Fruit fly (Drosophila melanogaster) whole organism, embryonic: ENCODE measurements around the gene CG34338.

ENCODE experiments used
- B-H1 ChIP-seq: fragments of 200-800 bp; sonication (Bioruptor generic); IDR thresholded peaks from 3 replicates; pipeline ENCODE4 v1.3.6; 2022; ENCODE audit warnings: missing biosample characterization, missing genetic modification characterization
- B-H2 ChIP-seq: fragments of 200-800 bp; sonication (Bioruptor generic); optimal IDR thresholded peaks from 2 replicates; lab custom pipeline; 2018; ENCODE audit warnings: missing biosample characterization, mild to moderate bottlenecking, missing genetic modification characterization
- CG10209 ChIP-seq: fragments of 200-800 bp; sonication (Bioruptor generic); optimal IDR thresholded peaks from 3 replicates; lab custom pipeline; 2017; ENCODE audit warnings: missing biosample characterization, mild to moderate bottlenecking, missing genetic modification characterization, missing genetic modification reagents
- CG11093 ChIP-seq: fragments of 200-800 bp; sonication (Bioruptor generic); IDR thresholded peaks from 3 replicates; pipeline ENCODE4 v1.3.6; 2022; ENCODE audit warnings: missing biosample characterization, missing genetic modification characterization
- CG11247 ChIP-seq: fragments of 200-800 bp; sonication (Bioruptor generic); IDR thresholded peaks from 2 replicates; pipeline ENCODE4 v1.3.6; 2022; ENCODE audit warnings: missing biosample characterization, missing genetic modification characterization
- CG11456 ChIP-seq: fragments of 200-800 bp; sonication (Bioruptor generic); IDR thresholded peaks from 3 replicates; pipeline ENCODE4 v1.3.6; 2022; ENCODE audit warnings: missing biosample characterization, missing genetic modification characterization
- CG12155 ChIP-seq: fragments of 200-800 bp; sonication (Bioruptor generic); optimal IDR thresholded peaks from 3 replicates; lab custom pipeline; 2016; ENCODE audit warnings: missing biosample characterization, missing genetic modification characterization
- CG14441 ChIP-seq: fragments of 200-800 bp; sonication (Bioruptor generic); IDR thresholded peaks from 2 replicates; pipeline ENCODE4 v1.3.6; 2022; ENCODE audit warnings: missing biosample characterization, missing genetic modification characterization
- CG15479 ChIP-seq: fragments of 200-800 bp; sonication (Bioruptor generic); optimal IDR thresholded peaks from 3 replicates; lab custom pipeline; 2019; ENCODE audit warnings: missing biosample characterization, mild to moderate bottlenecking, missing genetic modification characterization, moderate library complexity
- CG15601 ChIP-seq: fragments of 200-800 bp; sonication (Bioruptor generic); optimal IDR thresholded peaks from 3 replicates; lab custom pipeline; 2019; ENCODE audit warnings: missing biosample characterization, mild to moderate bottlenecking, missing genetic modification characterization, moderate library complexity
- CG18011 ChIP-seq: fragments of 200-800 bp; sonication (Bioruptor generic); optimal IDR thresholded peaks from 2 replicates; lab custom pipeline; 2017; ENCODE audit warnings: missing biosample characterization, missing genetic modification characterization, mild to moderate bottlenecking, moderate library complexity, missing genotype
- CG2116 ChIP-seq: fragments of 200-800 bp; sonication (Bioruptor generic); optimal IDR thresholded peaks from 3 replicates; lab custom pipeline; 2018; ENCODE audit warnings: missing biosample characterization, mild to moderate bottlenecking, missing genetic modification characterization
- CG2889 ChIP-seq: fragments of 200-800 bp; sonication (Bioruptor generic); IDR thresholded peaks from 3 replicates; pipeline ENCODE4 v1.3.6; 2022; ENCODE audit warnings: missing biosample characterization, missing genetic modification characterization
- CG30431 ChIP-seq: fragments of 200-800 bp; sonication (Bioruptor generic); optimal IDR thresholded peaks from 2 replicates; lab custom pipeline; 2017; ENCODE audit warnings: missing biosample characterization, missing genetic modification characterization
- CG3726 ChIP-seq: fragments of 200-800 bp; sonication (Bioruptor generic); IDR thresholded peaks from 3 replicates; pipeline ENCODE4, ENCODE4 v1.3.6; 2022; ENCODE audit warnings: missing biosample characterization, missing genetic modification characterization
- CG5180 ChIP-seq: fragments of 200-800 bp; sonication (Bioruptor generic); optimal IDR thresholded peaks from 3 replicates; lab custom pipeline; 2017; ENCODE audit warnings: missing biosample characterization, missing genetic modification characterization, mild to moderate bottlenecking, moderate library complexity, missing genetic modification reagents
- CG7963 ChIP-seq: fragments of 200-800 bp; sonication (Bioruptor generic); IDR thresholded peaks from 3 replicates; pipeline ENCODE4 v1.3.6; 2022; ENCODE audit warnings: missing biosample characterization, missing genetic modification characterization; ENCODE audit not compliant: partially characterized antibody
- CG9727 ChIP-seq: fragments of 200-800 bp; sonication (Bioruptor generic); optimal IDR thresholded peaks from 3 replicates; lab custom pipeline; 2017; ENCODE audit warnings: missing biosample characterization, mild to moderate bottlenecking, missing genetic modification characterization
- Dip3 ChIP-seq: fragments of 200-800 bp; sonication (Bioruptor generic); optimal IDR thresholded peaks from 3 replicates; lab custom pipeline; 2016; ENCODE audit warnings: missing biosample characterization, missing genetic modification characterization
- GATAe ChIP-seq: fragments of 200-800 bp; sonication (Bioruptor generic); conservative IDR thresholded peaks from 2 replicates; pipeline ENCODE4 v1.3.6; 2022; ENCODE audit warnings: missing biosample characterization, missing genetic modification characterization
- Hr39 ChIP-seq: fragments of >200 bp; optimal IDR thresholded peaks from 2 replicates; lab custom pipeline; 2017
- Jarid2 ChIP-seq: fragments of 200-800 bp; sonication (Bioruptor generic); optimal IDR thresholded peaks from 3 replicates; lab custom pipeline; 2017; ENCODE audit warnings: mild to moderate bottlenecking, missing biosample characterization, missing genetic modification reagents, missing genetic modification characterization
- NFAT ChIP-seq: fragments of 200-800 bp; sonication (Bioruptor generic); IDR thresholded peaks from 2 replicates; pipeline ENCODE4 v1.3.6; 2022; ENCODE audit warnings: missing biosample characterization, missing genetic modification characterization
- Usf ChIP-seq: fragments of 200-800 bp; sonication (Bioruptor generic); optimal IDR thresholded peaks from 2 replicates; lab custom pipeline; 2017; ENCODE audit warnings: missing genotype, missing biosample characterization, missing genetic modification characterization
- Vsx1 ChIP-seq: fragments of 200-800 bp; sonication (Bioruptor generic); optimal IDR thresholded peaks from 2 replicates; lab custom pipeline; 2017; ENCODE audit warnings: missing biosample characterization, mild to moderate bottlenecking, missing genetic modification characterization, missing genetic modification reagents
- ab ChIP-seq: fragments of 200-800 bp; sonication (Bioruptor generic); optimal IDR thresholded peaks from 2 replicates; lab custom pipeline; 2016; ENCODE audit warnings: missing biosample characterization, missing genetic modification characterization
- cg ChIP-seq: fragments of 200-800 bp; sonication (Bioruptor generic); optimal IDR thresholded peaks from 3 replicates; lab custom pipeline; 2019; ENCODE audit warnings: missing biosample characterization, mild to moderate bottlenecking, missing genetic modification characterization, moderate library complexity
- crp ChIP-seq, 2 experiments: fragments of 200-800 bp; sonication (Bioruptor generic); optimal IDR thresholded peaks; 2 replicates in 1 of 2; 3 replicates in 1 of 2; lab custom pipeline; 2017; ENCODE audit warnings: missing biosample characterization in 2 of 2, missing genetic modification characterization in 2 of 2, mild to moderate bottlenecking in 1 of 2, moderate library complexity in 1 of 2
- ems ChIP-seq: fragments of 200-800 bp; sonication (Bioruptor generic); optimal IDR thresholded peaks from 3 replicates; lab custom pipeline; 2016; ENCODE audit warnings: missing biosample characterization, missing genetic modification characterization
- ewg ChIP-seq: fragments of 200-800 bp; sonication (Bioruptor generic); optimal IDR thresholded peaks from 3 replicates; lab custom pipeline; 2017; ENCODE audit warnings: mild to moderate bottlenecking, missing biosample characterization, missing genetic modification reagents, missing genetic modification characterization
- eyg ChIP-seq: fragments of 200-800 bp; sonication (Bioruptor generic); optimal IDR thresholded peaks from 3 replicates; lab custom pipeline; 2016; ENCODE audit warnings: missing biosample characterization, missing genetic modification characterization
- fd96Cb ChIP-seq: fragments of 200-800 bp; sonication (Bioruptor generic); optimal IDR thresholded peaks from 2 replicates; lab custom pipeline; 2018; ENCODE audit warnings: missing biosample characterization, mild to moderate bottlenecking, missing genetic modification characterization, moderate library complexity
- gce ChIP-seq: fragments of 200-800 bp; sonication (Bioruptor generic); IDR thresholded peaks from 3 replicates; pipeline ENCODE4 v1.3.6; 2022; ENCODE audit warnings: missing biosample characterization, missing genetic modification characterization
- gcm2 ChIP-seq: fragments of 200-800 bp; sonication (Bioruptor generic); optimal IDR thresholded peaks from 2 replicates; lab custom pipeline; 2016; ENCODE audit warnings: missing biosample characterization, missing genetic modification characterization
- grn ChIP-seq: fragments of 200-800 bp; sonication (Bioruptor generic); optimal IDR thresholded peaks from 3 replicates; lab custom pipeline; 2017; ENCODE audit warnings: missing biosample characterization, missing genetic modification characterization
- ham ChIP-seq: fragments of 200-800 bp; sonication (Bioruptor generic); IDR thresholded peaks from 2 replicates; pipeline ENCODE4 v1.3.6; 2022; ENCODE audit warnings: missing biosample characterization, missing genetic modification characterization
- her ChIP-seq: fragments of 200-800 bp; sonication (Bioruptor generic); optimal IDR thresholded peaks from 2 replicates; lab custom pipeline; 2016; ENCODE audit warnings: missing biosample characterization, missing genetic modification characterization
- kah ChIP-seq: fragments of 200-800 bp; sonication (Bioruptor generic); optimal IDR thresholded peaks from 2 replicates; lab custom pipeline; 2018; ENCODE audit warnings: missing biosample characterization, mild to moderate bottlenecking, missing genetic modification characterization
- lov ChIP-seq, 2 experiments: fragments of 200-800 bp in 1 of 2; fragments of >200 bp in 1 of 2; sonication (Bioruptor generic) in 1 of 2; IDR thresholded peaks in 1 of 2; optimal IDR thresholded peaks in 1 of 2; 2 replicates in 1 of 2; 3 replicates in 1 of 2; pipeline versions ENCODE4 v1.3.6 to Lab custom; 2017 to 2022; ENCODE audit warnings: missing biosample characterization in 1 of 2, missing genetic modification characterization in 1 of 2
- mam ChIP-seq: fragments of 200-800 bp; sonication (Bioruptor generic); optimal IDR thresholded peaks from 3 replicates; lab custom pipeline; 2016; ENCODE audit warnings: missing biosample characterization, missing genetic modification characterization
- onecut ChIP-seq: fragments of 200-800 bp; sonication (Bioruptor generic); IDR thresholded peaks from 2 replicates; pipeline ENCODE4 v1.3.6; 2022; ENCODE audit warnings: missing biosample characterization, missing genetic modification characterization
- sd ChIP-seq: fragments of 200-800 bp; sonication (Bioruptor generic); optimal IDR thresholded peaks from 3 replicates; lab custom pipeline; 2018; ENCODE audit warnings: missing biosample characterization, mild to moderate bottlenecking, missing genetic modification characterization, moderate library complexity
- seq ChIP-seq: fragments of 200-800 bp; sonication (Bioruptor generic); IDR thresholded peaks from 2 replicates; pipeline ENCODE4 v1.3.6; 2022; ENCODE audit warnings: missing biosample characterization, missing genetic modification characterization
- slbo ChIP-seq: fragments of 200-800 bp; sonication (Bioruptor generic); IDR thresholded peaks from 2 replicates; pipeline ENCODE4 v1.3.6; 2022; ENCODE audit warnings: missing biosample characterization, missing genetic modification characterization
- ssp ChIP-seq: fragments of 200-800 bp; sonication (Bioruptor generic); IDR thresholded peaks from 2 replicates; pipeline ENCODE4 v1.3.6; 2022; ENCODE audit warnings: missing biosample characterization, missing genetic modification characterization
- tap ChIP-seq: fragments of 200-800 bp; optimal IDR thresholded peaks from 3 replicates; lab custom pipeline; 2019; ENCODE audit warnings: missing biosample characterization, mild to moderate bottlenecking, missing genetic modification characterization, moderate library complexity
- tll ChIP-seq, 2 experiments: fragments of 200-800 bp in 1 of 2; fragments of >200 bp in 1 of 2; sonication (Bioruptor generic) in 1 of 2; optimal IDR thresholded peaks; 2 replicates each; lab custom pipeline; 2017 to 2019; ENCODE audit warnings: missing biosample characterization in 2 of 2, missing genetic modification characterization in 2 of 2, mild to moderate bottlenecking in 1 of 2, moderate library complexity in 1 of 2
- usp ChIP-seq: fragments of >200 bp; optimal IDR thresholded peaks from 2 replicates; lab custom pipeline; 2017; ENCODE audit warnings: missing biosample characterization, missing genetic modification characterization
- zf30C ChIP-seq: fragments of 200-800 bp; sonication (Bioruptor generic); optimal IDR thresholded peaks from 3 replicates; lab custom pipeline; 2018; ENCODE audit warnings: missing biosample characterization, mild to moderate bottlenecking, missing genetic modification characterization

CG34338 gene

DNA sequence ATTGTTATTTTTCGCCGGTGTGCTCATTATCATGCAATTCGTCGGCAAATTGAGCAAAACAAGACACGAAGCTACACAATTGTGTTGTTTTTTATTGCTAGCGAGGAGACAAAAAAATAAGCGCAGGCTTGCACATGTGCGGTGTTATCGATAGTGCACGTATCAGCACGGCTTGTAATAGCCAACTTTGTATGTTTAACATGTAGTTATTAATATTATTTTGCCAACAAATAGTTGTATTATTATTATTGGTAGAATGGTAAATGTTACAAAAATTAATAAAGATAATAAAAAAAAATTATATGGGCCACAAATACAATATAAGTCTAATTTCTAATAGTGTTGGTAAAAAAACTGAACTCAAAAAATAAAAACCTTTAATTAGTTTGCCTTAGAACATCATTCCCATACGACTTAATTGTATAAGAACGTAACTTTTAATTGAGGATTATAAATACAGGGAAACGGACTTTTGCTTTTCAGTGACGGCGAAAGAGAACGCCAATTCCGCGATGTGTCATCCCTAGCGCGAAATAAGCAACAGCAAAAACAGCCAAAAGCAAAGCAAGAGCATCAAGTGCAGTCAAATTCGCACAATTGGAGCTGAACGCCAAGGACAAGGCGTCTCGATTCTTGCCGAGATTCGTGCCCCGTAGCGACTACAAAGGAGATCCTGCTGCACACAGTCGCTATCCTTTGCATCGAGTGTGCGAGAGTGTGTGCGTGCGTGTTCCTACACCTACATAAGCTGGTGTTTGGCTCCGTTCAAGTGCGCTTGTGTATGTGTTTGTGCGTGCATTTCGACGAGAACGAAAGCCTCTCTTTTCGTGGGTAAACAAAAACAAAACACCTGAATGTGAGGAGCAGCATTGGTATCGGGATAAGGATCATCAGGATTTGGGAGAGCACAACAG, 40.0 kb upstream of the CG34338 start, which contains the start of the genes NELF-B and CG12155 (continued):
- no peak for TF ChIP-seq kah (GFP tag; lab: Kevin White, UChicago)
- no peak for TF ChIP-seq CG18011 (GFP tag; lab: Kevin White, UChicago)
- no peak for TF ChIP-seq Vsx1 (GFP tag; lab: Kevin White, UChicago)
- TF ChIP-seq Jarid2 (GFP tag; lab: Kevin White, UChicago), result no peak
- TF ChIP-seq ab, result no peak
- no peak for TF ChIP-seq B-H2 (GFP tag; lab: Kevin White, UChicago)
- TF ChIP-seq cg, result peak; percentile 81
- TF ChIP-seq tll (GFP tag; optimal IDR thresholded peaks at IDR 0.05; lab: Kevin White, UChicago), result no peak
- TF ChIP-seq CG11456 (GFP tag; lab: Robert Waterston, UW), result peak; percentile 43; the same call in 1 of the 3 replicates
- no peak for TF ChIP-seq CG7963
- no peak for TF ChIP-seq gce (GFP tag; lab: Robert Waterston, UW)
- TF ChIP-seq CG9727 (GFP tag; lab: Kevin White, UChicago), result peak; percentile 70
- no peak for TF ChIP-seq tap (tag; lab: Kevin White, UChicago)
- TF ChIP-seq CG12155 (GFP tag; lab: Kevin White, UChicago), result peak; percentile 84
- TF ChIP-seq onecut (GFP tag; lab: Robert Waterston, UW), result no peak
- no peak for TF ChIP-seq usp (GFP tag; lab: Kevin White, UChicago)
- no peak; the same call in 2 of the 3 replicates for TF ChIP-seq B-H1 (GFP tag; lab: Robert Waterston, UW)
- peak; percentile 45 for TF ChIP-seq ewg (GFP tag; lab: Kevin White, UChicago)
- no peak for TF ChIP-seq CG2889 (GFP tag; lab: Robert Waterston, UW)
- 0 out of 2 replicates have a peak, but pooled peaks have one; percentile 45 for TF ChIP-seq NFAT (GFP tag; lab: Robert Waterston, UW)
- no peak for TF ChIP-seq crp (GFP tag; optimal IDR thresholded peaks at IDR 0.05; lab: Kevin White, UChicago)
- TF ChIP-seq CG30431 (GFP tag; lab: Kevin White, UChicago), result no peak
- no peak for TF ChIP-seq zf30C (GFP tag; lab: Kevin White, UChicago)
- TF ChIP-seq CG15479 (GFP tag; lab: Kevin White, UChicago), result no peak
- no peak for TF ChIP-seq her (GFP tag; lab: Kevin White, UChicago)
- TF ChIP-seq Usf, result peak; percentile 45
- TF ChIP-seq seq (GFP tag; lab: Robert Waterston, UW), result no peak
- no peak for TF ChIP-seq eyg (GFP tag; lab: Kevin White, UChicago)
- TF ChIP-seq grn, result no peak
- TF ChIP-seq fd96Cb (tag; lab: Kevin White, UChicago), result peak; percentile 19
- TF ChIP-seq gcm2 (GFP tag; lab: Kevin White, UChicago), result no peak
- TF ChIP-seq ssp, result no peak
- TF ChIP-seq CG10209, result no peak
- no peak for TF ChIP-seq GATAe (GFP tag; lab: Robert Waterston, UW)
- TF ChIP-seq Dip3 (GFP tag; lab: Kevin White, UChicago), result peak; percentile 30
- TF ChIP-seq ems (GFP tag; lab: Kevin White, UChicago), result no peak
- TF ChIP-seq CG14441, result no peak; the same call in 1 of the 2 replicates
- TF ChIP-seq CG2116 (GFP tag; lab: Kevin White, UChicago), result peak; percentile 98
- TF ChIP-seq CG15601 (tag; lab: Kevin White, UChicago), result no peak
- no peak for TF ChIP-seq CG5180 (GFP tag; lab: Kevin White, UChicago)
- no peak for TF ChIP-seq CG3726
- peak; percentile 35 for TF ChIP-seq mam (GFP tag; lab: Kevin White, UChicago)
- no peak for TF ChIP-seq CG11093
- TF ChIP-seq ham, result no peak
- no peak for TF ChIP-seq Hr39
- TF ChIP-seq sd (tag; lab: Kevin White, UChicago), result no peak
- peak; percentile 57 for TF ChIP-seq slbo (GFP tag; lab: Robert Waterston, UW)
- TF ChIP-seq lov (optimal IDR thresholded peaks at IDR 0.05; lab: Kevin White, UChicago), result no peak
- TF ChIP-seq lov (GFP tag; IDR thresholded peaks at IDR 0.05; lab: Robert Waterston, UW), result no peak
- 0 out of 2 replicates have a peak, but pooled peaks have one; percentile 18 for TF ChIP-seq CG11247 (GFP tag; lab: Robert Waterston, UW)
